Worm (Caenorhabditis elegans) whole organism, young adult: ENCODE data around the gene ugt-2.

ENCODE experiments used
- B0019.2 ChIP-seq: fragments of 200-800 bp; sonication (Bioruptor generic); conservative IDR thresholded peaks from 2 replicates; pipeline ENCODE4 v1.3.6; 2022; ENCODE audit warnings: missing genetic modification reagents, missing genetic modification characterization, missing compliant biosample characterization
- C17E4.6 ChIP-seq: fragments of 200-800 bp; sonication (Bioruptor generic); IDR thresholded peaks from 2 replicates; pipeline ENCODE4 v1.3.6; 2022; ENCODE audit warnings: missing genetic modification reagents, missing genetic modification characterization, missing compliant biosample characterization
- F33H1.4 ChIP-seq: fragments of 200-800 bp; sonication (Bioruptor generic); IDR thresholded peaks from 2 replicates; pipeline ENCODE4 v1.3.6; 2022; ENCODE audit warnings: missing genetic modification reagents, missing genetic modification characterization, missing compliant biosample characterization
- F39B2.1 ChIP-seq: fragments of 200-800 bp; sonication (Bioruptor generic); IDR thresholded peaks from 2 replicates; pipeline ENCODE4 v1.3.6; 2022; ENCODE audit warnings: missing genetic modification reagents, missing genetic modification characterization, missing compliant biosample characterization
- F49E8.2 ChIP-seq: sonication (generic microtip); optimal IDR thresholded peaks from 3 replicates; lab custom pipeline; 2017; ENCODE audit warnings: missing genetic modification characterization, mild to moderate bottlenecking, missing compliant biosample characterization, antibody characterized with exemption, moderate library complexity; ENCODE audit not compliant: insufficient read depth
- F55B11.4 ChIP-seq: sonication (generic microtip); optimal IDR thresholded peaks from 2 replicates; lab custom pipeline; 2016; ENCODE audit warnings: missing compliant biosample characterization, missing genetic modification characterization, borderline replicate concordance; ENCODE audit not compliant: insufficient read depth
- K11D2.4 ChIP-seq: fragments of 200-800 bp; sonication (Bioruptor generic); IDR thresholded peaks from 2 replicates; pipeline ENCODE4 v1.3.6; 2022; ENCODE audit warnings: missing genetic modification reagents, missing genetic modification characterization, missing compliant biosample characterization
- T07F8.4 ChIP-seq: sonication (generic microtip); optimal IDR thresholded peaks from 2 replicates; lab custom pipeline; 2016; ENCODE audit warnings: mild to moderate bottlenecking, missing genetic modification characterization, moderate library complexity, missing compliant biosample characterization
- T26A5.8 ChIP-seq: sonication (generic microtip); optimal IDR thresholded peaks from 2 replicates; lab custom pipeline; 2016; ENCODE audit warnings: missing genetic modification characterization, missing compliant biosample characterization
- Y53G8AR.9 ChIP-seq: fragments of 200-800 bp; sonication (Bioruptor generic); conservative IDR thresholded peaks from 2 replicates; pipeline ENCODE4 v1.3.6; 2022; ENCODE audit warnings: missing genetic modification reagents, missing genetic modification characterization, missing compliant biosample characterization
- Y67H2A.10 ChIP-seq: fragments of 200-800 bp; sonication (Bioruptor generic); conservative IDR thresholded peaks from 2 replicates; pipeline ENCODE4 v1.3.6; 2022; ENCODE audit warnings: missing genetic modification reagents, missing genetic modification characterization, missing compliant biosample characterization
- Y79H2A.3 ChIP-seq: fragments of 200-800 bp; sonication (Bioruptor generic); conservative IDR thresholded peaks from 2 replicates; pipeline ENCODE4 v1.3.6; 2022; ENCODE audit warnings: missing genetic modification reagents, missing genetic modification characterization, missing compliant biosample characterization
- Y95B8A.8 ChIP-seq: fragments of 200-800 bp; sonication (Bioruptor generic); IDR thresholded peaks from 2 replicates; pipeline ENCODE4 v1.3.6; 2022; ENCODE audit warnings: missing genetic modification reagents, missing genetic modification characterization, missing compliant biosample characterization
- akir-1 ChIP-seq: fragments of 200-800 bp; sonication (Bioruptor generic); optimal IDR thresholded peaks from 2 replicates; lab custom pipeline; 2018; ENCODE audit warnings: mild to moderate bottlenecking, missing genetic modification characterization, moderate library complexity, missing compliant biosample characterization
- ama-1 ChIP-seq, 3 experiments: fragments of 150-350 bp in 1 of 3; sonication (generic microtip) in 2 of 3; optimal IDR thresholded peaks; 2 replicates each; lab custom pipeline; 2014 to 2018; ENCODE audit warnings: missing biosample characterization in 2 of 3, missing genetic modification characterization in 2 of 3, missing genetic modification reagents in 2 of 3
- aptf-2 ChIP-seq: fragments of 200-800 bp; sonication (Bioruptor generic); conservative IDR thresholded peaks from 2 replicates; pipeline ENCODE4 v1.3.6; 2022; ENCODE audit warnings: missing genetic modification reagents, missing genetic modification characterization, missing compliant biosample characterization
- atf-7 ChIP-seq: sonication (generic microtip); optimal IDR thresholded peaks from 2 replicates; lab custom pipeline; 2017; ENCODE audit warnings: mild to moderate bottlenecking, missing genetic modification characterization, missing compliant biosample characterization
- bed-1 ChIP-seq: fragments of 200-800 bp; sonication (Bioruptor generic); IDR thresholded peaks from 2 replicates; pipeline ENCODE4 v1.3.6; 2022; ENCODE audit warnings: missing genetic modification reagents, missing genetic modification characterization, missing compliant biosample characterization
- cebp-2 ChIP-seq: fragments of 200-800 bp; sonication (Bioruptor generic); IDR thresholded peaks from 2 replicates; pipeline ENCODE4 v1.3.6; 2022; ENCODE audit warnings: missing genetic modification characterization, missing compliant biosample characterization
- ceh-100 ChIP-seq: fragments of 200-800 bp; sonication (Bioruptor generic); IDR thresholded peaks from 2 replicates; pipeline ENCODE4 v1.3.6; 2022; ENCODE audit warnings: missing genetic modification reagents, missing genetic modification characterization, missing compliant biosample characterization
- ceh-79 ChIP-seq: sonication (generic microtip); optimal IDR thresholded peaks from 2 replicates; lab custom pipeline; 2017; ENCODE audit warnings: mild to moderate bottlenecking, missing genetic modification characterization, missing compliant biosample characterization
- die-1 ChIP-seq: sonication (generic microtip); optimal IDR thresholded peaks from 2 replicates; lab custom pipeline; 2016; ENCODE audit warnings: missing genotype, mild to moderate bottlenecking, missing genetic modification characterization, missing compliant biosample characterization
- efl-1 ChIP-seq: fragments of 150-350 bp; optimal IDR thresholded peaks from 2 replicates; lab custom pipeline; 2014; ENCODE audit warnings: missing biosample characterization, missing genetic modification reagents, missing genetic modification characterization
- egl-44 ChIP-seq: fragments of 200-800 bp; sonication (Bioruptor generic); IDR thresholded peaks from 2 replicates; pipeline ENCODE4 v1.3.6; 2022; ENCODE audit warnings: missing genetic modification reagents, missing genetic modification characterization, missing compliant biosample characterization
- ekl-4 ChIP-seq: fragments of 200-800 bp; sonication (Bioruptor generic); IDR thresholded peaks from 2 replicates; pipeline ENCODE4 v1.3.6; 2022; ENCODE audit warnings: missing genetic modification reagents, missing genetic modification characterization, missing compliant biosample characterization
- gei-17 ChIP-seq: fragments of 200-800 bp; sonication (Bioruptor generic); optimal IDR thresholded peaks from 2 replicates; lab custom pipeline; 2018; ENCODE audit warnings: mild to moderate bottlenecking, missing genetic modification characterization, missing compliant biosample characterization
- him-1 ChIP-seq: sonication (generic microtip); optimal IDR thresholded peaks from 2 replicates; lab custom pipeline; 2016; ENCODE audit warnings: missing genotype, missing genetic modification reagents, missing genetic modification characterization, missing compliant biosample characterization
- hlh-26 ChIP-seq: fragments of 200-800 bp; sonication (Bioruptor generic); conservative IDR thresholded peaks from 2 replicates; pipeline ENCODE4 v1.3.6; 2022; ENCODE audit warnings: missing genetic modification reagents, missing genetic modification characterization, missing compliant biosample characterization
- hmg-1.2 ChIP-seq: fragments of 200-800 bp; sonication (Bioruptor generic); IDR thresholded peaks from 2 replicates; pipeline ENCODE4 v1.3.6; 2022; ENCODE audit warnings: missing genetic modification reagents, missing genetic modification characterization, missing compliant biosample characterization
- hrde-1 ChIP-seq: sonication (generic microtip); optimal IDR thresholded peaks from 2 replicates; lab custom pipeline; 2016; ENCODE audit warnings: missing genetic modification characterization, mild to moderate bottlenecking, missing compliant biosample characterization, moderate library complexity, missing genotype, missing genetic modification reagents, borderline replicate concordance
- lag-1 ChIP-seq: fragments of 200-800 bp; sonication (Bioruptor generic); IDR thresholded peaks from 2 replicates; pipeline ENCODE4 v1.3.6; 2022; ENCODE audit warnings: missing genetic modification reagents, missing genetic modification characterization, missing compliant biosample characterization
- let-526 ChIP-seq: fragments of 200-800 bp; sonication (Bioruptor generic); IDR thresholded peaks from 2 replicates; pipeline ENCODE4 v1.3.6; 2022; ENCODE audit warnings: missing genetic modification reagents, missing genetic modification characterization, missing compliant biosample characterization
- let-607 ChIP-seq, 2 experiments: fragments of 200-800 bp in 1 of 2; sonication (Bioruptor generic) in 1 of 2; sonication (generic microtip) in 1 of 2; optimal IDR thresholded peaks; 2 replicates each; lab custom pipeline; 2016 to 2018; ENCODE audit warnings: mild to moderate bottlenecking in 2 of 2, missing compliant biosample characterization in 2 of 2, missing genetic modification characterization in 2 of 2, moderate library complexity in 2 of 2, missing genotype in 1 of 2
- lin-40 ChIP-seq: sonication (generic microtip); optimal IDR thresholded peaks from 2 replicates; lab custom pipeline; 2016; ENCODE audit warnings: missing genetic modification characterization, mild to moderate bottlenecking, missing compliant biosample characterization, missing genotype, missing genetic modification reagents
- madf-10 ChIP-seq: sonication (generic microtip); optimal IDR thresholded peaks from 2 replicates; lab custom pipeline; 2016; ENCODE audit warnings: mild to moderate bottlenecking, missing genetic modification characterization, missing compliant biosample characterization
- madf-8 ChIP-seq: fragments of 200-800 bp; sonication (Bioruptor generic); conservative IDR thresholded peaks from 2 replicates; pipeline ENCODE4 v1.3.6; 2022; ENCODE audit warnings: missing genetic modification reagents, missing genetic modification characterization, missing compliant biosample characterization
- mel-28 ChIP-seq: sonication (generic microtip); optimal IDR thresholded peaks from 2 replicates; lab custom pipeline; 2016; ENCODE audit warnings: borderline replicate concordance, mild to moderate bottlenecking, missing genetic modification characterization, missing compliant biosample characterization
- nfya-1 ChIP-seq: sonication (generic microtip); optimal IDR thresholded peaks from 2 replicates; lab custom pipeline; 2017; ENCODE audit warnings: antibody characterized with exemption, missing compliant biosample characterization, missing genetic modification characterization, borderline replicate concordance; ENCODE audit not compliant: insufficient read depth
- pbrm-1 ChIP-seq: fragments of 200-800 bp; sonication (Bioruptor generic); IDR thresholded peaks from 2 replicates; pipeline ENCODE4 v1.3.6; 2022; ENCODE audit warnings: missing genetic modification reagents, missing genetic modification characterization, missing compliant biosample characterization
- rpc-1 ChIP-seq, 2 experiments: fragments of 150-350 bp in 1 of 2; sonication (generic microtip) in 1 of 2; optimal IDR thresholded peaks; 2 replicates each; lab custom pipeline; 2014 to 2018; ENCODE audit warnings: missing biosample characterization in 1 of 2, missing genetic modification characterization in 1 of 2, missing genetic modification reagents in 1 of 2, missing genotype in 1 of 2
- snpc-3.4 ChIP-seq: sonication (generic microtip); optimal IDR thresholded peaks from 2 replicates; lab custom pipeline; 2017; ENCODE audit warnings: missing genetic modification characterization, mild to moderate bottlenecking, missing compliant biosample characterization, antibody characterized with exemption, moderate library complexity, missing genotype, missing genetic modification reagents
- unc-130 ChIP-seq: sonication (generic microtip); optimal IDR thresholded peaks from 2 replicates; lab custom pipeline; 2016; ENCODE audit warnings: missing genetic modification reagents, missing genetic modification characterization, missing compliant biosample characterization
- xnd-1 ChIP-seq: sonication (generic microtip); optimal IDR thresholded peaks from 2 replicates; lab custom pipeline; 2016; ENCODE audit warnings: missing genotype, missing genetic modification reagents, missing genetic modification characterization, missing compliant biosample characterization
- zfh-2 ChIP-seq: fragments of 200-800 bp; sonication (Bioruptor generic); conservative IDR thresholded peaks from 2 replicates; pipeline ENCODE4 v1.3.6; 2022; ENCODE audit warnings: missing genetic modification reagents, missing genetic modification characterization, missing compliant biosample characterization
- ztf-18 ChIP-seq: sonication (generic microtip); optimal IDR thresholded peaks from 2 replicates; lab custom pipeline; 2016; ENCODE audit warnings: missing genotype, mild to moderate bottlenecking, missing genetic modification characterization, missing compliant biosample characterization
- ztf-26 ChIP-seq: sonication (generic microtip); optimal IDR thresholded peaks from 2 replicates; lab custom pipeline; 2017; ENCODE audit warnings: missing genetic modification characterization, missing compliant biosample characterization

The ugt-2 gene

DNA sequence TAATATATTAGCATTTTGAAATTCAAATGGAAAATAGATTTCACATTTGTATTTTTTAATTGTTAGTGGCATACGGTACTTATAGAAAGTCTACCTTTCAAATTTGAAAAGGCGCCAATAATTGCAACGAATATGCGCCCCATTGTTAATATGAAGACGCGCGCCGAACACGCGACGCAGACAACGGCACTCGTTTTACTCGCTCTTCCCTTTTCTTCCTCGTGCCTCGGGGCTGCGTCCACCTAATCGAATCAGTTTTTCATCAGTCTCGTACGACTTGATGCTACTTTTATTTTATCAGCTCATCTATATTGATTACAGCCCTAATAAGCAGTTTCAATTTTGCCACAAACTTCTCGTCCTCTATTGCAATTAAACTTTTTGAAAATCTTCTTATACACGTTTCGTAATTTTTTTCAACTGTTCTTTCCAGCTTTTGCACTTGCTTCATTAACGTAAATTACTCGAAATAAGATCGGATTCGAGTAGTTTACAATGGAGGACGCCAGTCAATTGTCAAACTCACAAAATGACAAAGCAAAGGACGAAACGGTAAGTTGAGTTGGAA lies 36.7 kb upstream of the ugt-2 start, which contains the start of gene cash-1 (continued):
- TF ChIP-seq rpc-1 (optimal IDR thresholded peaks at IDR 0.05; lab: Kevin White, UChicago) (no peak), rpc-1 (tag; optimal IDR thresholded peaks at IDR 0.05; lab: Kevin White, UChicago) (no peak), gei-17 (GFP tag; lab: Kevin White, UChicago) (no peak), madf-10 (peak; percentile 17), egl-44 (GFP tag; lab: Robert Waterston, UW) (no peak), let-526 (GFP tag; lab: Robert Waterston, UW) (0 out of 2 replicates have a peak, but pooled peaks have one; percentile 55), Y67H2A.10 (GFP tag; lab: Robert Waterston, UW) (no peak; the same call in 1 of the 2 replicates), ztf-26 (tag; lab: Kevin White, UChicago) (no peak), Y79H2A.3 (no peak), zfh-2 (GFP tag; lab: Robert Waterston, UW) (no peak), Y53G8AR.9 (GFP tag; lab: Robert Waterston, UW) (no peak), K11D2.4 (GFP tag; lab: Robert Waterston, UW) (no peak), Y95B8A.8 (peak; percentile 56; the same call in 1 of the 2 replicates), hmg-1.2 (GFP tag; lab: Robert Waterston, UW) (peak; percentile 52; the same call in 1 of the 2 replicates), C17E4.6 (GFP tag; lab: Robert Waterston, UW) (no peak), atf-7 (tag; lab: Kevin White, UChicago) (no peak), B0019.2 (no peak), F55B11.4 (tag; lab: Kevin White, UChicago) (no peak), F49E8.2 (tag; lab: Kevin White, UChicago) (peak; percentile 51), let-607 (tag; optimal IDR thresholded peaks at IDR 0.05; lab: Kevin White, UChicago) (peak in 1 of 2 experiments; percentile 12), cebp-2 (GFP tag; lab: Robert Waterston, UW) (no peak), F33H1.4 (GFP tag; lab: Robert Waterston, UW) (peak; percentile 54), F39B2.1 (GFP tag; lab: Robert Waterston, UW) (no peak), hrde-1 (tag; lab: Kevin White, UChicago) (no peak), hlh-26 (no peak), nfya-1 (tag; lab: Kevin White, UChicago) (no peak), madf-8 (GFP tag; lab: Robert Waterston, UW) (peak; percentile 71), ceh-100 (GFP tag; lab: Robert Waterston, UW) (no peak), ztf-18 (tag; lab: Kevin White, UChicago) (peak; percentile 51), bed-1 (GFP tag; lab: Robert Waterston, UW) (no peak), pbrm-1 (GFP tag; lab: Robert Waterston, UW) (peak; percentile 37; the same call in 1 of the 2 replicates), unc-130 (GFP tag; lab: Kevin White, UChicago) (no peak), mel-28 (tag; lab: Kevin White, UChicago) (no peak), xnd-1 (tag; lab: Kevin White, UChicago) (peak; percentile 43), akir-1 (no peak), ekl-4 (peak; percentile 51; the same call in 1 of the 2 replicates), T07F8.4 (tag; lab: Kevin White, UChicago) (no peak), ceh-79 (tag; lab: Kevin White, UChicago) (no peak), him-1 (tag; lab: Kevin White, UChicago) (no peak), lag-1 (GFP tag; lab: Robert Waterston, UW) (no peak), snpc-3.4 (tag; lab: Kevin White, UChicago) (peak; percentile 20), T26A5.8 (no peak), lin-40 (tag; lab: Kevin White, UChicago) (peak; percentile 41), ama-1 (optimal IDR thresholded peaks at IDR 0.05; lab: Kevin White, UChicago) (peak; percentile 36), ama-1 (GFP tag; optimal IDR thresholded peaks at IDR 0.05; lab: Kevin White, UChicago) (no peak), efl-1 (peak; percentile 75), aptf-2 (GFP tag; lab: Robert Waterston, UW) (no peak), die-1 (tag; lab: Kevin White, UChicago) (no peak)
